Fruit fly (Drosophila melanogaster) S2 (cell line): ENCODE measurements around the gene CG9459.

ENCODE experiments used
- CG8478 ChIP-seq: fragments of >200 bp; optimal IDR thresholded peaks from 2 replicates; lab custom pipeline; 2018
- CTCF ChIP-seq, 2 experiments: fragments of >200 bp; optimal IDR thresholded peaks; 2 replicates each; lab custom pipeline; 2018

DNA sequence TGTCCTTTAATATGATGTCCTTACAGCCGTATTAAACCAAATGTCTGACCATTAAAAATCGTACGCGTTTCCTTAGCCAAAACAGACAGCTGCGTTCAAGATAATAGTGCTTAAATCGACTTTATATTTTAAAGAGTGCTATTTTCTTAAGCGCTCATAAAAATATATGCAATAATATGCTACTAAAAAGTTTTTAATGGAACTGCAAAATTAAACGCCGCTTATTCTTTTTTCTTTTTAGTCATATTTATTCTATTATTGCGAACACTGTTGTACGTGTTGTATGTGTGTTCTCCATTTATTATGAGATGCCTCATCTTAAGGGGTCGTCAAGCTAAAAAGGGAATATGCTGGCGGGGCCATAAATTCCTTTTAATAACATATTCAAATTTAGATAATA lies 42.4 kb upstream of the CG9459 start:
- TF ChIP-seq CTCF (optimal IDR thresholded peaks at IDR 0.05; lab: Kevin White, UChicago) = no peak
- no peak for TF ChIP-seq CG8478 (lab: Kevin White, UChicago)
